Worm (Caenorhabditis elegans) whole organism, L4 larva: ENCODE measurements around the gene T28C6.7.

Experiments
- F10B5.3 ChIP-seq: sonication (generic microtip); optimal IDR thresholded peaks from 2 replicates; lab custom pipeline; 2016; ENCODE audit warnings: mild to moderate bottlenecking, missing genetic modification characterization, missing compliant biosample characterization
- F26F4.8 ChIP-seq: fragments of 200-800 bp; sonication (Bioruptor generic); conservative IDR thresholded peaks from 2 replicates; pipeline ENCODE4 v1.3.6; 2022; ENCODE audit warnings: missing genetic modification characterization, missing compliant biosample characterization
- F44E2.7 ChIP-seq: fragments of 200-800 bp; sonication (Bioruptor generic); IDR thresholded peaks from 2 replicates; pipeline ENCODE4 v2.1.2; 2022; ENCODE audit warnings: missing genetic modification characterization, missing compliant biosample characterization
- T20F7.1 ChIP-seq: fragments of 200-800 bp; sonication (Bioruptor generic); optimal IDR thresholded peaks from 2 replicates; lab custom pipeline; 2018; ENCODE audit warnings: mild to moderate bottlenecking, missing genetic modification characterization, missing compliant biosample characterization
- T26A8.4 ChIP-seq: fragments of 200-800 bp; sonication (Bioruptor generic); IDR thresholded peaks from 2 replicates; pipeline ENCODE4 v1.3.6; 2022; ENCODE audit warnings: missing genetic modification characterization, missing compliant biosample characterization
- Y105C5A.15 ChIP-seq: fragments of 200-800 bp; sonication (Bioruptor generic); IDR thresholded peaks from 2 replicates; pipeline ENCODE4 v1.3.6; 2022; ENCODE audit warnings: missing genetic modification characterization, missing compliant biosample characterization
- Y48G9A.11 ChIP-seq: fragments of 200-800 bp; sonication (Bioruptor generic); IDR thresholded peaks from 2 replicates; pipeline ENCODE4 v1.3.6; 2022; ENCODE audit warnings: missing genetic modification reagents, missing genetic modification characterization, missing compliant biosample characterization
- Y75B8A.6 ChIP-seq: fragments of 200-800 bp; sonication (Bioruptor generic); IDR thresholded peaks from 2 replicates; pipeline ENCODE4 v1.3.6; 2022; ENCODE audit warnings: missing genetic modification reagents, missing genetic modification characterization, missing compliant biosample characterization
- aha-1 ChIP-seq: fragments of 150-350 bp; peaks from one replicate; lab custom pipeline; 2014; ENCODE audit warnings: missing biosample characterization, missing genetic modification characterization
- ama-1 ChIP-seq: fragments of 150-350 bp; optimal IDR thresholded peaks from 2 replicates; lab custom pipeline; 2014; ENCODE audit warnings: inconsistent platforms, mixed read lengths
- arid-1 ChIP-seq: fragments of 200-800 bp; sonication (Bioruptor generic); conservative IDR thresholded peaks from 2 replicates; pipeline ENCODE4 v1.3.6; 2022; ENCODE audit warnings: missing genetic modification reagents, missing genetic modification characterization, missing compliant biosample characterization
- ceh-28 ChIP-seq: fragments of 150-350 bp; optimal IDR thresholded peaks from 2 replicates; lab custom pipeline; 2014; ENCODE audit warnings: missing biosample characterization, missing genetic modification reagents, missing genetic modification characterization
- ctbp-1 ChIP-seq: fragments of 200-800 bp; sonication (Bioruptor generic); IDR thresholded peaks from 2 replicates; pipeline ENCODE4 v1.3.6; 2022; ENCODE audit warnings: missing genetic modification reagents, missing genetic modification characterization, missing compliant biosample characterization
- daf-19 ChIP-seq: fragments of 200-800 bp; sonication (Bioruptor generic); conservative IDR thresholded peaks from 2 replicates; pipeline ENCODE4 v1.3.6; 2022; ENCODE audit warnings: missing genetic modification characterization, missing compliant biosample characterization
- dmd-9 ChIP-seq: fragments of 200-800 bp; sonication (Bioruptor generic); IDR thresholded peaks from 2 replicates; pipeline ENCODE4 v1.3.6; 2022; ENCODE audit warnings: missing genetic modification reagents, missing genetic modification characterization, missing compliant biosample characterization
- dpl-1 ChIP-seq: fragments of 150-350 bp; optimal IDR thresholded peaks from 2 replicates; lab custom pipeline; 2014; ENCODE audit warnings: missing biosample characterization, missing genetic modification reagents, missing genetic modification characterization
- dve-1 ChIP-seq: sonication (generic microtip); optimal IDR thresholded peaks from 2 replicates; lab custom pipeline; 2017; ENCODE audit warnings: antibody characterized with exemption, mild to moderate bottlenecking, missing genetic modification characterization, missing compliant biosample characterization; ENCODE audit not compliant: insufficient read depth
- egl-27 ChIP-seq: sonication (generic microtip); optimal IDR thresholded peaks from 3 replicates; lab custom pipeline; 2017; ENCODE audit warnings: missing biosample characterization, missing genetic modification reagents, missing genetic modification characterization
- egl-43 ChIP-seq: fragments of 200-800 bp; sonication (Bioruptor generic); IDR thresholded peaks from 2 replicates; pipeline ENCODE4 v1.3.6; 2022; ENCODE audit warnings: missing genetic modification reagents, missing genetic modification characterization, missing compliant biosample characterization
- fkh-10 ChIP-seq: fragments of 150-350 bp; optimal IDR thresholded peaks from 2 replicates; lab custom pipeline; 2014; ENCODE audit warnings: missing biosample characterization, missing genetic modification reagents, missing genetic modification characterization
- gei-8 ChIP-seq: fragments of 200-800 bp; sonication (Bioruptor generic); optimal IDR thresholded peaks from 2 replicates; lab custom pipeline; 2018; ENCODE audit warnings: mild to moderate bottlenecking, missing genetic modification characterization, missing compliant biosample characterization
- hif-1 ChIP-seq, 2 experiments: sonication (generic microtip); optimal IDR thresholded peaks; 2 replicates each; lab custom pipeline; 2016 to 2017; ENCODE audit warnings: missing compliant biosample characterization in 2 of 2, missing genetic modification characterization in 2 of 2, missing genetic modification reagents in 2 of 2, missing genotype in 2 of 2, mild to moderate bottlenecking in 1 of 2
- hlh-11 ChIP-seq: fragments of 200-800 bp; sonication (Bioruptor generic); optimal IDR thresholded peaks from 2 replicates; lab custom pipeline; 2018; ENCODE audit warnings: mild to moderate bottlenecking, missing genetic modification characterization, missing compliant biosample characterization
- hlh-30 ChIP-seq: sonication (generic microtip); optimal IDR thresholded peaks from 2 replicates; lab custom pipeline; 2017; ENCODE audit warnings: antibody characterized with exemption, mild to moderate bottlenecking, missing genetic modification characterization, missing compliant biosample characterization; ENCODE audit not compliant: insufficient read depth
- jun-1 ChIP-seq: fragments of 150-350 bp; optimal IDR thresholded peaks from 2 replicates; lab custom pipeline; 2014; ENCODE audit warnings: missing biosample characterization, missing genetic modification reagents, missing genetic modification characterization
- lin-1 ChIP-seq: fragments of 200-800 bp; sonication (Bioruptor generic); IDR thresholded peaks from 2 replicates; pipeline ENCODE4 v1.3.6; 2022; ENCODE audit warnings: missing genetic modification reagents, missing genetic modification characterization, missing compliant biosample characterization
- lin-13 ChIP-seq: fragments of 150-350 bp; optimal IDR thresholded peaks from 2 replicates; lab custom pipeline; 2014; ENCODE audit warnings: missing biosample characterization, missing genetic modification reagents, missing genetic modification characterization
- lin-38 ChIP-seq: fragments of 200-800 bp; sonication (Bioruptor generic); IDR thresholded peaks from 2 replicates; pipeline ENCODE4 v1.3.6; 2022; ENCODE audit warnings: missing genetic modification reagents, missing genetic modification characterization, missing compliant biosample characterization
- lir-3 ChIP-seq: sonication (generic microtip); optimal IDR thresholded peaks from 2 replicates; lab custom pipeline; 2016; ENCODE audit warnings: mild to moderate bottlenecking, missing genetic modification characterization, missing compliant biosample characterization
- lsy-2 ChIP-seq, 2 experiments: fragments of 150-350 bp in 1 of 2; sonication (generic microtip) in 1 of 2; optimal IDR thresholded peaks; 2 replicates each; lab custom pipeline; 2014 to 2017; ENCODE audit warnings: missing biosample characterization in 2 of 2, missing genetic modification characterization in 2 of 2
- mep-1 ChIP-seq: fragments of 150-350 bp; sonication (generic microtip); optimal IDR thresholded peaks from 3 replicates; lab custom pipeline; 2014; ENCODE audit warnings: missing biosample characterization, missing genetic modification characterization
- mes-2 ChIP-seq: sonication (generic microtip); optimal IDR thresholded peaks from 2 replicates; lab custom pipeline; 2016; ENCODE audit warnings: missing genotype, mild to moderate bottlenecking, missing genetic modification characterization, missing compliant biosample characterization; ENCODE audit not compliant: poor library complexity, severe bottlenecking
- nhr-10 ChIP-seq: fragments of 150-350 bp; optimal IDR thresholded peaks from 2 replicates; lab custom pipeline; 2014; ENCODE audit warnings: missing biosample characterization, missing genetic modification characterization
- nhr-11 ChIP-seq: fragments of 150-350 bp; optimal IDR thresholded peaks from 2 replicates; lab custom pipeline; 2014; ENCODE audit warnings: missing biosample characterization, missing genetic modification characterization
- nhr-237 ChIP-seq: sonication (generic microtip); optimal IDR thresholded peaks from 2 replicates; lab custom pipeline; 2017; ENCODE audit warnings: missing biosample characterization, missing genetic modification characterization
- nhr-25 ChIP-seq: sonication (generic microtip); optimal IDR thresholded peaks from 2 replicates; lab custom pipeline; 2017; ENCODE audit warnings: missing genetic modification characterization, mild to moderate bottlenecking, missing compliant biosample characterization, antibody characterized with exemption, moderate library complexity, borderline replicate concordance; ENCODE audit not compliant: insufficient read depth
- nhr-41 ChIP-seq: fragments of 200-800 bp; sonication (Bioruptor generic); IDR thresholded peaks from 2 replicates; pipeline ENCODE4 v1.3.6; 2022; ENCODE audit warnings: missing genetic modification reagents, missing genetic modification characterization, missing compliant biosample characterization
- nhr-48 ChIP-seq: sonication (generic microtip); optimal IDR thresholded peaks from 2 replicates; lab custom pipeline; 2016; ENCODE audit warnings: mild to moderate bottlenecking, missing genetic modification characterization, missing compliant biosample characterization
- nhr-6 ChIP-seq: fragments of 150-350 bp; optimal IDR thresholded peaks from 2 replicates; lab custom pipeline; 2014; ENCODE audit warnings: missing biosample characterization, missing genetic modification characterization
- pqm-1 ChIP-seq: sonication (generic microtip); optimal IDR thresholded peaks from 2 replicates; lab custom pipeline; 2017; ENCODE audit warnings: missing biosample characterization, missing genetic modification characterization
- rbr-2 ChIP-seq: sonication (generic microtip); optimal IDR thresholded peaks from 2 replicates; lab custom pipeline; 2016; ENCODE audit warnings: missing genotype, missing genetic modification characterization, missing compliant biosample characterization
- skn-1 ChIP-seq: fragments of 150-350 bp; optimal IDR thresholded peaks from 2 replicates; lab custom pipeline; 2014; ENCODE audit warnings: missing biosample characterization, missing genetic modification characterization
- spr-1 ChIP-seq: sonication (generic microtip); optimal IDR thresholded peaks from 2 replicates; lab custom pipeline; 2016; ENCODE audit warnings: mild to moderate bottlenecking, missing genetic modification characterization, missing compliant biosample characterization
- spr-3 ChIP-seq: fragments of 200-800 bp; sonication (Bioruptor generic); optimal IDR thresholded peaks from 2 replicates; lab custom pipeline; 2018; ENCODE audit warnings: mild to moderate bottlenecking, missing genetic modification characterization, missing compliant biosample characterization
- tag-97 ChIP-seq: fragments of 200-800 bp; sonication (Bioruptor generic); IDR thresholded peaks from 2 replicates; pipeline ENCODE4 v1.3.6; 2022; ENCODE audit warnings: missing genetic modification characterization, missing compliant biosample characterization
- zfp-3 ChIP-seq: fragments of 200-800 bp; sonication (Bioruptor generic); conservative IDR thresholded peaks from 2 replicates; pipeline ENCODE4 v1.3.6; 2022; ENCODE audit warnings: missing genetic modification reagents, missing genetic modification characterization, missing compliant biosample characterization
- ztf-11 ChIP-seq: fragments of 150-350 bp; optimal IDR thresholded peaks from 2 replicates; lab custom pipeline; 2014; ENCODE audit warnings: missing biosample characterization, missing genetic modification characterization

T28C6.7 gene

ce11 chrIV:8825997-8826605, 1.5 kb upstream of the T28C6.7 start:
- TF ChIP-seq aha-1 (tag; lab: Kevin White, UChicago) (peak; percentile 97), T26A8.4 (GFP tag; lab: Robert Waterston, UW) (peak; percentile 86), nhr-25 (tag; lab: Kevin White, UChicago) (peak; percentile 27), mep-1 (tag; lab: Kevin White, UChicago) (peak; percentile 46), ama-1 (peak; percentile 52), nhr-237 (peak; percentile 4), jun-1 (tag; lab: Kevin White, UChicago) (peak; percentile 14), egl-43 (GFP tag; lab: Robert Waterston, UW) (no peak), mes-2 (tag; lab: Kevin White, UChicago) (peak; percentile 50), lin-1 (GFP tag; lab: Robert Waterston, UW) (no peak)
- TF ChIP-seq, all 104 proteins: peak for 8

- TF ChIP-seq lsy-2 (tag; optimal IDR thresholded peaks at IDR 0.05; lab: Kevin White, UChicago), result peak in 1 of 2 experiments; percentile 50
- TF ChIP-seq ztf-11 (tag; lab: Kevin White, UChicago), result no peak
- no peak for TF ChIP-seq F44E2.7
- peak; percentile 44; the same call in 1 of the 2 replicates for TF ChIP-seq lin-38
- TF ChIP-seq mes-2 (tag; lab: Kevin White, UChicago), result peak; percentile 54
- no peak for TF ChIP-seq F10B5.3 (tag; lab: Kevin White, UChicago)
- no peak for TF ChIP-seq daf-19 (GFP tag; lab: Robert Waterston, UW)
- no peak for TF ChIP-seq skn-1 (tag; lab: Kevin White, UChicago)
- TF ChIP-seq ceh-28 (tag; lab: Kevin White, UChicago), result peak; percentile 31
- TF ChIP-seq lir-3 (tag; lab: Kevin White, UChicago), result no peak
- no peak for TF ChIP-seq gei-8 (GFP tag; lab: Kevin White, UChicago)
- no peak for TF ChIP-seq egl-43 (GFP tag; lab: Robert Waterston, UW)
- no peak for TF ChIP-seq zfp-3 (GFP tag; lab: Robert Waterston, UW)
- TF ChIP-seq F26F4.8 (GFP tag; lab: Robert Waterston, UW), result no peak
- TF ChIP-seq nhr-48 (tag; lab: Kevin White, UChicago), result no peak
- no peak for TF ChIP-seq T20F7.1 (GFP tag; lab: Kevin White, UChicago)
- peak; percentile 16 for TF ChIP-seq mep-1 (tag; lab: Kevin White, UChicago)
- TF ChIP-seq dpl-1, result peak; percentile 44
- TF ChIP-seq spr-3 (GFP tag; lab: Kevin White, UChicago), result no peak
- peak; percentile 22 for TF ChIP-seq hlh-11 (tag; lab: Kevin White, UChicago)
- no peak for TF ChIP-seq egl-27 (tag; lab: Kevin White, UChicago)
- TF ChIP-seq rbr-2 (tag; lab: Kevin White, UChicago), result peak; percentile 31
- TF ChIP-seq dve-1 (tag; lab: Kevin White, UChicago), result peak; percentile 10
- TF ChIP-seq nhr-41 (GFP tag; lab: Robert Waterston, UW), result no peak
- TF ChIP-seq hlh-30 (tag; lab: Kevin White, UChicago), result no peak
- TF ChIP-seq nhr-6 (tag; lab: Kevin White, UChicago), result no peak
- TF ChIP-seq arid-1, result no peak
- TF ChIP-seq hif-1 (tag; optimal IDR thresholded peaks at IDR 0.05; lab: Kevin White, UChicago), result peak in 1 of 2 experiments; percentile 21
- peak; percentile 90 for TF ChIP-seq aha-1 (tag; lab: Kevin White, UChicago)
- TF ChIP-seq nhr-10 (tag; lab: Kevin White, UChicago), result no peak
Observed at ce11 chrIV:8826606-8827000, 997 bp upstream of the T28C6.7 start.

- TF ChIP-seq nhr-10 (tag; lab: Kevin White, UChicago) (no peak), nhr-11 (tag; lab: Kevin White, UChicago) (peak; percentile 64), pqm-1 (tag; lab: Kevin White, UChicago) (peak; percentile 22), dmd-9 (GFP tag; lab: Robert Waterston, UW) (no peak), Y48G9A.11 (GFP tag; lab: Robert Waterston, UW) (no peak), aha-1 (tag; lab: Kevin White, UChicago) (peak; percentile 77), spr-1 (tag; lab: Kevin White, UChicago) (no peak), dpl-1 (peak; percentile 26), fkh-10 (GFP tag; lab: Kevin White, UChicago) (no peak), lin-13 (GFP tag; lab: Kevin White, UChicago) (peak; percentile 16), Y75B8A.6 (no peak), tag-97 (GFP tag; lab: Robert Waterston, UW) (no peak), dve-1 (tag; lab: Kevin White, UChicago) (peak; percentile 43), Y105C5A.15 (GFP tag; lab: Robert Waterston, UW) (no peak), nhr-41 (GFP tag; lab: Robert Waterston, UW) (no peak), ctbp-1 (GFP tag; lab: Robert Waterston, UW) (no peak)
Observed at ce11 chrIV:8830591-8830990, 3.0 kb downstream of the T28C6.7 start, which contains the start of gene T28C6.8. T28C6.8 (minus strand) TSS chrIV:8830727.
